Worm (Caenorhabditis elegans) whole organism, L2 larva: ENCODE measurements around the gene meg-2.

Experiments used
- F13H6.1 ChIP-seq: sonication (generic microtip); optimal IDR thresholded peaks from 2 replicates; lab custom pipeline; 2016; ENCODE audit warnings: missing genetic modification characterization, missing compliant biosample characterization
- crh-2 ChIP-seq: sonication (generic microtip); optimal IDR thresholded peaks from 2 replicates; lab custom pipeline; 2017; ENCODE audit warnings: missing biosample characterization, missing genetic modification characterization
- egl-27 ChIP-seq: sonication (generic microtip); optimal IDR thresholded peaks from 3 replicates; lab custom pipeline; 2017; ENCODE audit warnings: missing biosample characterization, missing genetic modification reagents, missing genetic modification characterization
- lin-11 ChIP-seq: fragments of 150-350 bp; sonication (generic microtip); optimal IDR thresholded peaks from 2 replicates; lab custom pipeline; 2014; ENCODE audit warnings: missing biosample characterization, missing genetic modification characterization, inconsistent platforms, mixed read lengths
- lin-39 ChIP-seq: fragments of 150-350 bp; optimal IDR thresholded peaks from 2 replicates; lab custom pipeline; 2014; ENCODE audit warnings: missing biosample characterization, missing genetic modification reagents, missing genetic modification characterization
- mab-5 ChIP-seq: fragments of 150-350 bp; optimal IDR thresholded peaks from 2 replicates; lab custom pipeline; 2014; ENCODE audit warnings: missing biosample characterization, missing genetic modification characterization
- nhr-12 ChIP-seq: fragments of 150-350 bp; optimal IDR thresholded peaks from 2 replicates; lab custom pipeline; 2014; ENCODE audit warnings: missing biosample characterization, missing genetic modification characterization
- nhr-237 ChIP-seq: fragments of 150-350 bp; optimal IDR thresholded peaks from 2 replicates; lab custom pipeline; 2014; ENCODE audit warnings: missing biosample characterization, missing genetic modification characterization
- nhr-77 ChIP-seq: fragments of 150-350 bp; optimal IDR thresholded peaks from 2 replicates; lab custom pipeline; 2014; ENCODE audit warnings: missing biosample characterization, missing genetic modification characterization
- skn-1 ChIP-seq: sonication (generic microtip); optimal IDR thresholded peaks from 2 replicates; lab custom pipeline; 2017; ENCODE audit warnings: missing biosample characterization, missing genetic modification characterization
- snpc-4 ChIP-seq: fragments of 150-350 bp; optimal IDR thresholded peaks from 2 replicates; lab custom pipeline; 2014; ENCODE audit warnings: missing biosample characterization, missing genetic modification characterization
- unc-39 ChIP-seq: fragments of 150-350 bp; optimal IDR thresholded peaks from 2 replicates; lab custom pipeline; 2014; ENCODE audit warnings: missing biosample characterization, missing genetic modification characterization
- unc-62 ChIP-seq: fragments of 150-350 bp; optimal IDR thresholded peaks from 2 replicates; lab custom pipeline; 2014; ENCODE audit warnings: missing biosample characterization, missing genetic modification reagents, missing genetic modification characterization
- ztf-1 ChIP-seq: fragments of 200-800 bp; sonication (Bioruptor generic); conservative IDR thresholded peaks from 2 replicates; pipeline ENCODE4 v1.3.6; 2022; ENCODE audit warnings: missing genetic modification characterization, missing compliant biosample characterization

ce11 chrX:13973769-13974168 lies 47.8 kb upstream of the meg-2 start:
- TF ChIP-seq mab-5 (tag; lab: Kevin White, UChicago) = peak; percentile 43
- no peak for TF ChIP-seq nhr-237 (tag; lab: Kevin White, UChicago)
- TF ChIP-seq F13H6.1 = peak; percentile 68
- no peak for TF ChIP-seq skn-1
- no peak for TF ChIP-seq snpc-4 (tag; lab: Kevin White, UChicago)
- TF ChIP-seq egl-27 (tag; lab: Kevin White, UChicago) = no peak
- TF ChIP-seq nhr-12 (tag; lab: Kevin White, UChicago) = no peak
- peak; percentile 20 for TF ChIP-seq crh-2
- TF ChIP-seq lin-39 = no peak
- no peak for TF ChIP-seq unc-39 (tag; lab: Kevin White, UChicago)
- TF ChIP-seq ztf-1 = no peak
- TF ChIP-seq nhr-77 (tag; lab: Kevin White, UChicago) = no peak
- TF ChIP-seq lin-11 = peak; percentile 31
- no peak for TF ChIP-seq unc-62 (GFP tag; lab: Kevin White, UChicago)
